Worm (Caenorhabditis elegans): ENCODE results near the gene rpl-39.

The rpl-39 gene

ce11 chrV:7749708-7750107 is 26.2 kb downstream of the rpl-39 start:
- TF ChIP-seq F13H6.1 (tag; optimal IDR thresholded peaks at IDR 0.05), result no peak
- no peak for TF ChIP-seq elt-1 (tag; optimal IDR thresholded peaks at IDR 0.05)
- TF ChIP-seq nhr-21 (tag; optimal IDR thresholded peaks at IDR 0.05), result no peak
- no peak for TF ChIP-seq lsy-2 (tag; optimal IDR thresholded peaks at IDR 0.05)
- TF ChIP-seq lin-13 (GFP tag; optimal IDR thresholded peaks at IDR 0.05), result no peak
- no peak for TF ChIP-seq lin-11 (tag; optimal IDR thresholded peaks at IDR 0.05)
- no peak for TF ChIP-seq unc-62 (GFP tag; optimal IDR thresholded peaks at IDR 0.05)
- no peak for TF ChIP-seq zag-1 (tag; optimal IDR thresholded peaks at IDR 0.05)
- TF ChIP-seq nhr-237 (tag; optimal IDR thresholded peaks at IDR 0.05), result no peak
- no peak for TF ChIP-seq R02D3.7 (tag; optimal IDR thresholded peaks at IDR 0.05)
- no peak for TF ChIP-seq ztf-1 (GFP tag; conservative IDR thresholded peaks at IDR 0.05)
- no peak for TF ChIP-seq unc-39 (tag; optimal IDR thresholded peaks at IDR 0.05)
- no peak for TF ChIP-seq lin-39 (tag; optimal IDR thresholded peaks at IDR 0.05)
- TF ChIP-seq Y55F3AM.14 (GFP tag; optimal IDR thresholded peaks at IDR 0.05), result no peak
- no peak for TF ChIP-seq sma-3 (GFP tag; optimal IDR thresholded peaks at IDR 0.05)

- TF ChIP-seq nhr-23 (tag; optimal IDR thresholded peaks at IDR 0.05) (no peak), elt-3 (tag; optimal IDR thresholded peaks at IDR 0.05) (no peak), unc-55 (GFP tag; optimal IDR thresholded peaks at IDR 0.05) (no peak), F13H6.1 (tag; optimal IDR thresholded peaks at IDR 0.05) (no peak), unc-62 (GFP tag; optimal IDR thresholded peaks at IDR 0.05) (no peak), elt-1 (tag; optimal IDR thresholded peaks at IDR 0.05) (no peak), nhr-25 (tag; optimal IDR thresholded peaks at IDR 0.05) (no peak), aly-2 (tag; optimal IDR thresholded peaks at IDR 0.05) (no peak), nhr-129 (tag; optimal IDR thresholded peaks at IDR 0.05) (no peak), nhr-10 (tag; optimal IDR thresholded peaks at IDR 0.05) (no peak), lin-11 (tag; optimal IDR thresholded peaks at IDR 0.05) (no peak), egl-27 (tag; optimal IDR thresholded peaks at IDR 0.05) (no peak), zag-1 (tag; optimal IDR thresholded peaks at IDR 0.05) (no peak), sma-9 (GFP tag; optimal IDR thresholded peaks at IDR 0.05) (no peak), sma-9 (tag; optimal IDR thresholded peaks at IDR 0.05) (no peak), crh-2 (tag; optimal IDR thresholded peaks at IDR 0.05) (no peak), R02D3.7 (tag; optimal IDR thresholded peaks at IDR 0.05) (no peak), gmeb-1 (tag; optimal IDR thresholded peaks at IDR 0.05) (no peak)
Observed at ce11 chrV:7747987-7748607, 27.8 kb downstream of the rpl-39 start.

ce11 chrV:7747132-7747531 is 28.7 kb downstream of the rpl-39 start:
- TF ChIP-seq nhr-10 (tag; optimal IDR thresholded peaks at IDR 0.05) (no peak), mdl-1 (tag; optimal IDR thresholded peaks at IDR 0.05) (no peak), elt-1 (tag; optimal IDR thresholded peaks at IDR 0.05) (no peak), nhr-12 (tag; optimal IDR thresholded peaks at IDR 0.05) (no peak), egl-27 (tag; optimal IDR thresholded peaks at IDR 0.05) (no peak), ztf-11 (tag; optimal IDR thresholded peaks at IDR 0.05) (no peak), alr-1 (tag; optimal IDR thresholded peaks at IDR 0.05) (no peak), unc-55 (GFP tag; optimal IDR thresholded peaks at IDR 0.05) (no peak), nhr-25 (tag; optimal IDR thresholded peaks at IDR 0.05) (no peak), sma-9 (GFP tag; optimal IDR thresholded peaks at IDR 0.05) (no peak), sma-9 (tag; optimal IDR thresholded peaks at IDR 0.05) (no peak), lin-11 (tag; optimal IDR thresholded peaks at IDR 0.05) (no peak), dmd-4 (tag; optimal IDR thresholded peaks at IDR 0.05) (no peak)

ce11 chrV:7745903-7746302 is 30.0 kb downstream of the rpl-39 start:
- TF ChIP-seq F13H6.1 (tag; optimal IDR thresholded peaks at IDR 0.05) (peak; percentile 14), nhr-129 (tag; optimal IDR thresholded peaks at IDR 0.05) (no peak), sem-4 (tag; optimal IDR thresholded peaks at IDR 0.05) (no peak), ceh-82 (tag; optimal IDR thresholded peaks at IDR 0.05) (no peak), Y55F3AM.14 (GFP tag; optimal IDR thresholded peaks at IDR 0.05) (no peak), zag-1 (tag; optimal IDR thresholded peaks at IDR 0.05) (no peak), sma-3 (GFP tag; optimal IDR thresholded peaks at IDR 0.05) (no peak), unc-55 (GFP tag; optimal IDR thresholded peaks at IDR 0.05) (peak; percentile 1), fos-1 (tag; optimal IDR thresholded peaks at IDR 0.05) (no peak), mbf-1 (tag; optimal IDR thresholded peaks at IDR 0.05) (no peak), lin-11 (tag; optimal IDR thresholded peaks at IDR 0.05) (no peak), snpc-4 (tag; optimal IDR thresholded peaks at IDR 0.05) (no peak), sma-9 (GFP tag; optimal IDR thresholded peaks at IDR 0.05) (peak; percentile 7), sma-9 (tag; optimal IDR thresholded peaks at IDR 0.05) (no peak), nhr-11 (tag; optimal IDR thresholded peaks at IDR 0.05) (no peak), blmp-1 (tag; optimal IDR thresholded peaks at IDR 0.05; ENCODE audit: insufficient read depth) (no peak), ztf-4 (tag; optimal IDR thresholded peaks at IDR 0.05) (no peak), aly-2 (tag; optimal IDR thresholded peaks at IDR 0.05) (no peak), C34F6.9 (tag; optimal IDR thresholded peaks at IDR 0.05) (no peak), nhr-21 (tag; optimal IDR thresholded peaks at IDR 0.05) (no peak), ZK546.5 (tag; optimal IDR thresholded peaks at IDR 0.05) (no peak), ama-1 (optimal IDR thresholded peaks at IDR 0.05) (no peak)

Measured in whole organism, L2 larva.